Worm (Caenorhabditis elegans) whole organism, late embryonic: ENCODE measurements around the gene pars-1.

Source experiments
- C08G9.2 ChIP-seq: sonication (generic microtip); optimal IDR thresholded peaks from 2 replicates; lab custom pipeline; 2016; ENCODE audit warnings: mild to moderate bottlenecking, missing genetic modification characterization, moderate library complexity, missing compliant biosample characterization
- K09A11.1 ChIP-seq: sonication (generic microtip); optimal IDR thresholded peaks from 2 replicates; lab custom pipeline; 2017; ENCODE audit warnings: antibody characterized with exemption, mild to moderate bottlenecking, missing genetic modification characterization, missing compliant biosample characterization; ENCODE audit not compliant: insufficient read depth
- T23F11.4 ChIP-seq: fragments of 200-800 bp; sonication (Bioruptor generic); optimal IDR thresholded peaks from 2 replicates; lab custom pipeline; 2018; ENCODE audit warnings: mild to moderate bottlenecking, missing genetic modification characterization, missing compliant biosample characterization
- Y22D7AL.16 ChIP-seq: sonication (generic microtip); optimal IDR thresholded peaks from 2 replicates; lab custom pipeline; 2016; ENCODE audit warnings: missing genetic modification characterization, missing compliant biosample characterization
- ama-1 ChIP-seq: fragments of 150-350 bp; optimal IDR thresholded peaks from 2 replicates; lab custom pipeline; 2014
- ceh-14 ChIP-seq: sonication (generic microtip); optimal IDR thresholded peaks from 2 replicates; lab custom pipeline; 2016; ENCODE audit warnings: missing genotype, missing genetic modification characterization, missing compliant biosample characterization
- ceh-18 ChIP-seq: sonication (generic microtip); optimal IDR thresholded peaks from 2 replicates; lab custom pipeline; 2016; ENCODE audit warnings: missing genetic modification characterization, missing compliant biosample characterization
- ceh-19 ChIP-seq: fragments of 200-800 bp; sonication (Bioruptor generic); optimal IDR thresholded peaks from 2 replicates; lab custom pipeline; 2018; ENCODE audit warnings: mild to moderate bottlenecking, missing genetic modification characterization, missing compliant biosample characterization
- ceh-22 ChIP-seq: sonication (generic microtip); optimal IDR thresholded peaks from 2 replicates; lab custom pipeline; 2017; ENCODE audit warnings: missing biosample characterization, missing genetic modification characterization
- ceh-24 ChIP-seq: sonication (generic microtip); optimal IDR thresholded peaks from 2 replicates; lab custom pipeline; 2016; ENCODE audit warnings: mild to moderate bottlenecking, missing genetic modification characterization, missing compliant biosample characterization
- ceh-31 ChIP-seq: sonication (generic microtip); optimal IDR thresholded peaks from 2 replicates; lab custom pipeline; 2016; ENCODE audit warnings: missing genetic modification characterization, missing compliant biosample characterization
- ceh-34 ChIP-seq: sonication (generic microtip); optimal IDR thresholded peaks from 2 replicates; lab custom pipeline; 2016; ENCODE audit warnings: mild to moderate bottlenecking, missing genetic modification characterization, missing compliant biosample characterization
- ceh-45 ChIP-seq: fragments of 200-800 bp; sonication (Bioruptor generic); IDR thresholded peaks from 2 replicates; pipeline ENCODE4 v1.3.6; 2022; ENCODE audit warnings: missing genetic modification reagents, missing genetic modification characterization, missing compliant biosample characterization
- ceh-48 ChIP-seq: sonication (generic microtip); optimal IDR thresholded peaks from 2 replicates; lab custom pipeline; 2016; ENCODE audit warnings: missing genetic modification characterization, inconsistent platforms, missing compliant biosample characterization
- ceh-9 ChIP-seq: sonication (generic microtip); optimal IDR thresholded peaks from 2 replicates; lab custom pipeline; 2016; ENCODE audit warnings: mild to moderate bottlenecking, missing genetic modification characterization, inconsistent platforms, missing compliant biosample characterization
- dve-1 ChIP-seq: sonication (generic microtip); optimal IDR thresholded peaks from 2 replicates; lab custom pipeline; 2017; ENCODE audit warnings: antibody characterized with exemption, mild to moderate bottlenecking, missing genetic modification characterization, missing compliant biosample characterization
- elt-2 ChIP-seq: sonication (generic microtip); optimal IDR thresholded peaks from 2 replicates; lab custom pipeline; 2016; ENCODE audit warnings: missing genetic modification reagents, missing genetic modification characterization, missing compliant biosample characterization
- elt-4 ChIP-seq: sonication (generic microtip); optimal IDR thresholded peaks from 2 replicates; lab custom pipeline; 2016; ENCODE audit warnings: missing genetic modification characterization, missing compliant biosample characterization
- fkh-10 ChIP-seq: fragments of 150-350 bp; optimal IDR thresholded peaks from 2 replicates; lab custom pipeline; 2014; ENCODE audit warnings: missing biosample characterization, missing genetic modification reagents, missing genetic modification characterization
- fkh-6 ChIP-seq: sonication (generic microtip); optimal IDR thresholded peaks from 2 replicates; lab custom pipeline; 2016; ENCODE audit warnings: missing genetic modification characterization, missing compliant biosample characterization
- gmeb-2 ChIP-seq: sonication (generic microtip); optimal IDR thresholded peaks from 2 replicates; lab custom pipeline; 2016; ENCODE audit warnings: missing genetic modification characterization, inconsistent platforms, missing compliant biosample characterization
- hlh-13 ChIP-seq: fragments of 200-800 bp; sonication (Bioruptor generic); optimal IDR thresholded peaks from 2 replicates; lab custom pipeline; 2018; ENCODE audit warnings: mild to moderate bottlenecking, missing genetic modification characterization, missing compliant biosample characterization
- hlh-15 ChIP-seq: sonication (generic microtip); optimal IDR thresholded peaks from 2 replicates; lab custom pipeline; 2016; ENCODE audit warnings: missing genetic modification characterization, missing compliant biosample characterization
- hlh-30 ChIP-seq: sonication (generic microtip); optimal IDR thresholded peaks from 2 replicates; lab custom pipeline; 2017; ENCODE audit warnings: antibody characterized with exemption, missing genetic modification characterization, missing compliant biosample characterization; ENCODE audit not compliant: insufficient read depth
- lim-6 ChIP-seq: sonication (generic microtip); optimal IDR thresholded peaks from 2 replicates; lab custom pipeline; 2016; ENCODE audit warnings: missing genetic modification characterization, missing compliant biosample characterization
- lin-11 ChIP-seq: fragments of 200-800 bp; sonication (Bioruptor generic); optimal IDR thresholded peaks from 2 replicates; lab custom pipeline; 2018; ENCODE audit warnings: mild to moderate bottlenecking, missing genetic modification characterization, missing compliant biosample characterization
- madf-2 ChIP-seq: sonication (generic microtip); optimal IDR thresholded peaks from 2 replicates; lab custom pipeline; 2017; ENCODE audit warnings: missing genetic modification characterization, missing compliant biosample characterization
- nfya-1 ChIP-seq: sonication (generic microtip); optimal IDR thresholded peaks from 2 replicates; lab custom pipeline; 2017; ENCODE audit warnings: missing genetic modification characterization, mild to moderate bottlenecking, missing compliant biosample characterization, antibody characterized with exemption, moderate library complexity
- odd-2 ChIP-seq: sonication (generic microtip); optimal IDR thresholded peaks from 2 replicates; lab custom pipeline; 2017; ENCODE audit warnings: antibody characterized with exemption, mild to moderate bottlenecking, missing genetic modification characterization, missing compliant biosample characterization
- pag-3 ChIP-seq: sonication (generic microtip); optimal IDR thresholded peaks from 2 replicates; lab custom pipeline; 2016; ENCODE audit warnings: missing compliant biosample characterization, missing genetic modification characterization, borderline replicate concordance
- pat-9 ChIP-seq: fragments of 200-800 bp; sonication (Bioruptor generic); optimal IDR thresholded peaks from 2 replicates; lab custom pipeline; 2018; ENCODE audit warnings: mild to moderate bottlenecking, missing genetic modification characterization, moderate library complexity, missing compliant biosample characterization
- pha-2 ChIP-seq: sonication (generic microtip); optimal IDR thresholded peaks from 2 replicates; lab custom pipeline; 2017; ENCODE audit warnings: mild to moderate bottlenecking, missing genetic modification characterization, missing compliant biosample characterization
- pros-1 ChIP-seq: fragments of 150-350 bp; optimal IDR thresholded peaks from 2 replicates; lab custom pipeline; 2014; ENCODE audit warnings: missing biosample characterization, missing genetic modification reagents, missing genetic modification characterization
- ref-2 ChIP-seq: sonication (generic microtip); optimal IDR thresholded peaks from 2 replicates; lab custom pipeline; 2016; ENCODE audit warnings: missing genetic modification characterization, missing compliant biosample characterization
- rnt-1 ChIP-seq: sonication (generic microtip); optimal IDR thresholded peaks from 2 replicates; lab custom pipeline; 2016; ENCODE audit warnings: missing genetic modification characterization, missing compliant biosample characterization
- sdc-2 ChIP-seq: sonication (generic microtip); optimal IDR thresholded peaks from 2 replicates; lab custom pipeline; 2016; ENCODE audit warnings: missing genotype, missing genetic modification characterization, missing compliant biosample characterization
- syd-9 ChIP-seq: sonication (generic microtip); optimal IDR thresholded peaks from 2 replicates; lab custom pipeline; 2016; ENCODE audit warnings: mild to moderate bottlenecking, missing genetic modification characterization, moderate library complexity, missing compliant biosample characterization
- tbx-2 ChIP-seq: sonication (generic microtip); optimal IDR thresholded peaks from 2 replicates; lab custom pipeline; 2016; ENCODE audit warnings: missing genetic modification characterization, missing compliant biosample characterization
- unc-42 ChIP-seq: sonication (generic microtip); optimal IDR thresholded peaks from 2 replicates; lab custom pipeline; 2016; ENCODE audit warnings: missing genotype, missing genetic modification characterization, missing compliant biosample characterization
- unc-55 ChIP-seq: sonication (generic microtip); optimal IDR thresholded peaks from 2 replicates; lab custom pipeline; 2017; ENCODE audit warnings: missing biosample characterization, missing genetic modification reagents, missing genetic modification characterization
- unc-86 ChIP-seq: sonication (generic microtip); optimal IDR thresholded peaks from 2 replicates; lab custom pipeline; 2016; ENCODE audit warnings: missing genetic modification characterization, missing compliant biosample characterization
- zip-5 ChIP-seq: sonication (generic microtip); optimal IDR thresholded peaks from 2 replicates; lab custom pipeline; 2016; ENCODE audit warnings: missing genetic modification characterization, missing compliant biosample characterization
- ztf-16 ChIP-seq: sonication (generic microtip); optimal IDR thresholded peaks from 2 replicates; lab custom pipeline; 2017; ENCODE audit warnings: missing genetic modification characterization, missing compliant biosample characterization

Gene pars-1

ce11 chrIII:7238727-7239126 lies at the start of gene pars-1:
Gene pars-1, plus strand, starts transcription at chrIII:7239027.
- TF ChIP-seq ceh-14 (tag; lab: Kevin White, UChicago): no peak
- no peak for TF ChIP-seq unc-42 (tag; lab: Kevin White, UChicago)
- TF ChIP-seq gmeb-2 (tag; lab: Kevin White, UChicago): no peak
- no peak for TF ChIP-seq pha-2 (tag; lab: Kevin White, UChicago)
- TF ChIP-seq syd-9 (tag; lab: Kevin White, UChicago): no peak
- TF ChIP-seq ceh-24 (tag; lab: Kevin White, UChicago): no peak
- TF ChIP-seq C08G9.2 (tag; lab: Kevin White, UChicago): no peak
- no peak for TF ChIP-seq nfya-1
- no peak for TF ChIP-seq pat-9 (tag; lab: Kevin White, UChicago)
- TF ChIP-seq ceh-9 (tag; lab: Kevin White, UChicago): no peak
- TF ChIP-seq ama-1 (lab: Kevin White, UChicago): no peak
- no peak for TF ChIP-seq ceh-19 (GFP tag; lab: Kevin White, UChicago)
- no peak for TF ChIP-seq Y22D7AL.16 (tag; lab: Kevin White, UChicago)
- no peak for TF ChIP-seq unc-55 (GFP tag; lab: Kevin White, UChicago)
- no peak for TF ChIP-seq lim-6 (tag; lab: Kevin White, UChicago)
- no peak for TF ChIP-seq elt-4 (tag; lab: Kevin White, UChicago)
- TF ChIP-seq, all 69 proteins: peak for 0

DNA sequence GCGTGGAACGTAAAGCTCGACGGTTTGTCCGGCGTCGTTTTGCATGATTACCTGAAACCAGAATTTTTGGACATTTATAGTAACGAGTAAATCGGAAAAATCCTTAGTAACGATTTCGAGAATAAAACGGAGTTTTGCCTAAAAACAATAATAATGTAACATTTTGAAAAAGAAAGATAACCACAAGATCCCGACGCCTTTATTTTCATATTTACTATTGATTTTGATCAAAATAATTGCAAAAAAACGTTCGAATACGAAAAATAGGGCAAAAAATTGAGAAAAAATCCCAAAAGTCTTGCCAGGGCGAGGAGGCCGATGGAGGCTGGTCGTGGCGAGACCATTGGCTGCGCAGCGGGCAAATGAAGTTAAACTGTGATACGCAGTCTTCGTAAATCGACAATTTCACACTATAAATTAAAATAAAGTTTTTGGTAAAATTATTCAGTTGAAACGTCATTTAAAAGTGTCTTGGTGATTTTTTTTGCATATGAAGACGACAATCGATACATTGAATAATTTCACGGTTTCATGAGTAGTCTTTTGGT lies 49.2 kb upstream of the pars-1 start, which contains the start of gene rps-21:
TSS of gene rps-21 (minus strand) at position 51 of the 548 bp plus-strand sequence.
- no peak for TF ChIP-seq ceh-19 (GFP tag; lab: Kevin White, UChicago)
- TF ChIP-seq dve-1 (tag; lab: Kevin White, UChicago): no peak
- peak; percentile 20 for TF ChIP-seq pha-2 (tag; lab: Kevin White, UChicago)
- peak; percentile 81 for TF ChIP-seq nfya-1
- TF ChIP-seq madf-2 (tag; lab: Kevin White, UChicago): no peak
- no peak for TF ChIP-seq K09A11.1
- TF ChIP-seq ceh-34: peak; percentile 47
- no peak for TF ChIP-seq T23F11.4
- no peak for TF ChIP-seq gmeb-2 (tag; lab: Kevin White, UChicago)
- TF ChIP-seq ceh-14 (tag; lab: Kevin White, UChicago): peak; percentile 6
- TF ChIP-seq syd-9 (tag; lab: Kevin White, UChicago): no peak
- TF ChIP-seq fkh-6 (tag; lab: Kevin White, UChicago): no peak
- peak; percentile 11 for TF ChIP-seq ref-2 (tag; lab: Kevin White, UChicago)
- TF ChIP-seq ama-1 (lab: Kevin White, UChicago): no peak
- TF ChIP-seq sdc-2 (tag; lab: Kevin White, UChicago): no peak
- TF ChIP-seq pros-1 (tag; lab: Kevin White, UChicago): no peak
- TF ChIP-seq ceh-18 (tag; lab: Kevin White, UChicago): peak; percentile 45
- no peak for TF ChIP-seq fkh-10 (GFP tag; lab: Kevin White, UChicago)
- no peak for TF ChIP-seq C08G9.2 (tag; lab: Kevin White, UChicago)
- peak; percentile 69 for TF ChIP-seq tbx-2 (tag; lab: Kevin White, UChicago)
- no peak for TF ChIP-seq lim-6 (tag; lab: Kevin White, UChicago)
- no peak for TF ChIP-seq hlh-13
- peak; percentile 19 for TF ChIP-seq ceh-48 (tag; lab: Kevin White, UChicago)
- no peak for TF ChIP-seq hlh-15 (tag; lab: Kevin White, UChicago)
- TF ChIP-seq unc-42 (tag; lab: Kevin White, UChicago): peak; percentile 88
- TF ChIP-seq ceh-22 (tag; lab: Kevin White, UChicago): no peak
- TF ChIP-seq ceh-31 (tag; lab: Kevin White, UChicago): peak; percentile 71
- TF ChIP-seq hlh-30 (tag; lab: Kevin White, UChicago): no peak
- TF ChIP-seq rnt-1 (tag; lab: Kevin White, UChicago): peak; percentile 19
- TF ChIP-seq pag-3 (tag; lab: Kevin White, UChicago): no peak
- TF ChIP-seq unc-55 (GFP tag; lab: Kevin White, UChicago): peak; percentile 32
- TF ChIP-seq odd-2 (tag; lab: Kevin White, UChicago): no peak
- TF ChIP-seq zip-5: no peak
- no peak for TF ChIP-seq ztf-16 (tag; lab: Kevin White, UChicago)
- TF ChIP-seq lin-11: no peak
- TF ChIP-seq elt-2 (tag; lab: Kevin White, UChicago): peak; percentile 21
- TF ChIP-seq ceh-45 (GFP tag; lab: Robert Waterston, UW): no peak
- peak; percentile 22 for TF ChIP-seq unc-86 (tag; lab: Kevin White, UChicago)
